Fruit fly (Drosophila melanogaster) whole organism, prepupa: ENCODE results near the gene CG16995.

ENCODE experiments used
- Ets96B ChIP-seq: fragments of 200-800 bp; optimal IDR thresholded peaks from 2 replicates; lab custom pipeline; 2019; ENCODE audit warnings: missing biosample characterization, mild to moderate bottlenecking, missing genetic modification characterization, moderate library complexity
- Hr4 ChIP-seq: fragments of 200-800 bp; sonication (Bioruptor generic); optimal IDR thresholded peaks from 3 replicates; lab custom pipeline; 2016; ENCODE audit warnings: missing biosample characterization, missing genetic modification characterization
- Lpt ChIP-seq: fragments of 200-800 bp; sonication (Bioruptor generic); optimal IDR thresholded peaks from 3 replicates; lab custom pipeline; 2016; ENCODE audit warnings: missing biosample characterization, missing genetic modification characterization
- OdsH ChIP-seq: fragments of 200-800 bp; sonication (Bioruptor generic); optimal IDR thresholded peaks from 3 replicates; lab custom pipeline; 2016; ENCODE audit warnings: missing biosample characterization, missing genetic modification characterization
- Sox102F ChIP-seq: fragments of 200-800 bp; sonication (Bioruptor generic); optimal IDR thresholded peaks from 2 replicates; lab custom pipeline; 2016; ENCODE audit warnings: missing biosample characterization, mild to moderate bottlenecking, missing genetic modification characterization
- achi ChIP-seq: fragments of 200-800 bp; sonication (Bioruptor generic); optimal IDR thresholded peaks from 3 replicates; lab custom pipeline; 2016; ENCODE audit warnings: missing biosample characterization, missing genetic modification characterization
- eg ChIP-seq: fragments of 200-800 bp; sonication (Bioruptor generic); IDR thresholded peaks from 3 replicates; pipeline ENCODE4 v1.3.6; 2022; ENCODE audit warnings: missing biosample characterization, missing genetic modification characterization
- fd85E ChIP-seq: fragments of 200-800 bp; sonication (Bioruptor generic); optimal IDR thresholded peaks from 3 replicates; lab custom pipeline; 2016; ENCODE audit warnings: missing biosample characterization, missing genetic modification characterization

dm6 chr2L:2287807-2288206 is 19.9 kb upstream of the CG16995 start, which contains the start of gene CG42658:
- TF ChIP-seq achi (GFP tag; lab: Kevin White, UChicago) (no peak), Sox102F (GFP tag; lab: Kevin White, UChicago) (no peak), OdsH (no peak), Lpt (GFP tag; lab: Kevin White, UChicago) (no peak), fd85E (GFP tag; lab: Kevin White, UChicago) (no peak), eg (no peak), Hr4 (GFP tag; lab: Kevin White, UChicago) (no peak), Ets96B (tag; lab: Kevin White, UChicago) (no peak)
